Fruit fly (Drosophila melanogaster): ENCODE data around the gene NP15.6.

The NP15.6 gene

DNA sequence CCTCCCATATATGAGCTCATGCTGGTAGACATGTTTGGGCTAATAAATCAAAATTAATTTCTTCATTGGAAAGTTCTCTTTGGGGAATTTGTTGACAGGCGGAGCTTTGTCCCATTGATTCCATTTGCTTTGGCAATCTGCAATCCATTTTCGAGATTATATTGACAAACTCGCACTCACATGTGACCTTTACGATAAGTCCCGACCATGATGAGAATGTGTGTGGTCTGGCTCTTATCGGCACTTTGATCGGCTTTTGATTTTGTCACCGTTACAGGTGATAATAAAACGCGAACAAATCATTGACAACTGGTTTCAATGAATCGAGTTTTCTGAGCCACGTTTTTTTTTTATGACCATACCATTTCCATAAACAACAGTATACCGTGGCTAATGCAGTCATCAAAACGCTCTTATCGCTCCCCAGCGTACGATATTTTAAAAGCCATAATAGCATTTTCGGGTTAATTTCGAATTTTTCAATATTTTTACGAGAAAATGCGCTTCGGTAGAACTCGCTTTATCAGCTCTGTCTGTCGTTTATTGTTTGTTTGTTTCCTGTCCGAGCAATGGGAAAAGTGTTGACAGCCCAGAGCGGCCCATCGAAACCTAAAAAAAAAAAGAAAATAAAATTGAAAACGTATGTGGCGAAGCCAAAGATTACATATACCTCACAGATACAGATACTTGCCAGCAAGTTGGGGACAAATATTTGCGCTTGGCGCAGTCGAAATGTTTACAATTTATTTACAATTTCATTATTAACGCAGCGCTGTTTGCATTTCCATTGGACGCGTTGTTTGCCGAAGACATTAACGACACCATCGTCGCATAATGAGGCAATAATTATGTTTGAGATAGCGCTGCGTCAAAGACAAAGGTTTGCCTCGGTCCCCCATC, 29.5 kb upstream of the NP15.6 start (continued):
- TF ChIP-seq CG3847 (GFP tag; IDR thresholded peaks at IDR 0.05) (peak; percentile 33; the same call in 1 of the 2 replicates), Dip2 (GFP tag; IDR thresholded peaks at IDR 0.05) (no peak), Vsx1 (GFP tag; optimal IDR thresholded peaks at IDR 0.05) (peak; percentile 84), Ada2b (GFP tag; IDR thresholded peaks at IDR 0.05) (no peak), Dp (GFP tag; optimal IDR thresholded peaks at IDR 0.05) (no peak), pho (GFP tag; optimal IDR thresholded peaks at IDR 0.05) (no peak), jigr1 (GFP tag; IDR thresholded peaks at IDR 0.05) (no peak), MBD-R2 (GFP tag; IDR thresholded peaks at IDR 0.05) (no peak), knrl (GFP tag; IDR thresholded peaks at IDR 0.05; ENCODE audit: partially characterized antibody) (no peak), CG16813 (GFP tag; IDR thresholded peaks at IDR 0.05; ENCODE audit: partially characterized antibody) (no peak), nom (GFP tag; optimal IDR thresholded peaks at IDR 0.05) (no peak), unc-4 (GFP tag; IDR thresholded peaks at IDR 0.05; ENCODE audit: partially characterized antibody) (no peak), Hmr (GFP tag; optimal IDR thresholded peaks at IDR 0.05) (no peak), Med (GFP tag) (peak; percentile 79), CG31365 (tag; optimal IDR thresholded peaks at IDR 0.05) (peak; percentile 58), CG17359 (tag; optimal IDR thresholded peaks at IDR 0.05) (peak; percentile 65), Six4 (GFP tag; optimal IDR thresholded peaks at IDR 0.05) (no peak), tgo (GFP tag; IDR thresholded peaks at IDR 0.05) (no peak), hkb (optimal IDR thresholded peaks at IDR 0.05) (no peak), hkb (GFP tag; IDR thresholded peaks at IDR 0.05) (peak; percentile 68), pzg (GFP tag; optimal IDR thresholded peaks at IDR 0.05) (no peak), BEAF-32 (GFP tag; optimal IDR thresholded peaks at IDR 0.05) (no peak), CG7271 (tag; optimal IDR thresholded peaks at IDR 0.05) (peak; percentile 10), NC2β (GFP tag; optimal IDR thresholded peaks at IDR 0.05) (peak; percentile 77), CG2116 (GFP tag; optimal IDR thresholded peaks at IDR 0.05) (peak; percentile 76), CG17186 (GFP tag; optimal IDR thresholded peaks at IDR 0.05) (peak; percentile 56), yki (optimal IDR thresholded peaks at IDR 0.05) (no peak), CG12155 (GFP tag; optimal IDR thresholded peaks at IDR 0.05) (no peak), CG30431 (GFP tag; optimal IDR thresholded peaks at IDR 0.05) (peak; percentile 57), bbx (GFP tag; IDR thresholded peaks at IDR 0.05; ENCODE audit: partially characterized antibody) (no peak), CkIIα-i1 (GFP tag; IDR thresholded peaks at IDR 0.05) (no peak), twi (tag; optimal IDR thresholded peaks at IDR 0.05) (peak; percentile 65), sna (GFP tag; IDR thresholded peaks at IDR 0.05; ENCODE audit: partially characterized antibody) (no peak), br (optimal IDR thresholded peaks at IDR 0.05) (no peak), CG18599 (GFP tag; optimal IDR thresholded peaks at IDR 0.05) (peak; percentile 6), en (GFP tag; optimal IDR thresholded peaks at IDR 0.05) (peak; percentile 41), CG34422 (GFP tag; IDR thresholded peaks at IDR 0.05) (no peak), CG12071 (GFP tag; optimal IDR thresholded peaks at IDR 0.05) (peak; percentile 71), CG3065 (GFP tag; optimal IDR thresholded peaks at IDR 0.05) (peak; percentile 57), CG17802 (tag; optimal IDR thresholded peaks at IDR 0.05) (no peak), Awh (GFP tag; IDR thresholded peaks at IDR 0.05) (peak; percentile 94), Ssrp (tag; optimal IDR thresholded peaks at IDR 0.05) (peak; percentile 8), CG4730 (GFP tag; IDR thresholded peaks at IDR 0.05) (no peak), wdn (GFP tag; IDR thresholded peaks at IDR 0.05) (no peak), Doc3 (GFP tag; IDR thresholded peaks at IDR 0.05; ENCODE audit: partially characterized antibody) (no peak), Ets65A (GFP tag) (no peak), esg (GFP tag; conservative IDR thresholded peaks at IDR 0.05) (no peak), CG9797 (GFP tag; optimal IDR thresholded peaks at IDR 0.05) (peak; percentile 10), lola (GFP tag; optimal IDR thresholded peaks at IDR 0.05) (peak in 1 of 3 experiments; percentile 88)

All from whole organism, embryonic.